Worm (Caenorhabditis elegans) whole organism, L4/young adult: ENCODE results near the gene wapl-1.

ENCODE experiments used
- W03F9.2 ChIP-seq: fragments of 150-350 bp; optimal IDR thresholded peaks from 2 replicates; lab custom pipeline; 2014; ENCODE audit warnings: missing biosample characterization, missing genetic modification characterization
- dao-5 ChIP-seq: sonication (generic microtip); optimal IDR thresholded peaks from 2 replicates; lab custom pipeline; 2016; ENCODE audit warnings: missing genotype, missing genetic modification characterization, moderate library complexity, missing compliant biosample characterization
- him-1 ChIP-seq: sonication (generic microtip); optimal IDR thresholded peaks from 2 replicates; lab custom pipeline; 2016; ENCODE audit warnings: missing genotype, missing genetic modification reagents, missing genetic modification characterization, missing compliant biosample characterization

- TF ChIP-seq him-1 (tag; lab: Kevin White, UChicago) (no peak), W03F9.2 (tag; lab: Kevin White, UChicago) (no peak), dao-5 (tag; lab: Kevin White, UChicago) (no peak)
Measured at ce11 chrIV:4411311-4411947, 34.1 kb downstream of the wapl-1 start.
